Fruit fly (Drosophila melanogaster) whole organism, prepupa: Measurements from ENCODE around the gene Hex-t2.
A peak's percentile ranks its signal among the peaks of the same experiment; 100 is the strongest.

Experiments used
- CG3032 ChIP-seq: fragments of 200-800 bp; optimal IDR thresholded peaks from 2 replicates; lab custom pipeline; 2019; ENCODE audit warnings: missing biosample characterization, mild to moderate bottlenecking, missing genetic modification characterization, moderate library complexity
- CG32006 ChIP-seq: fragments of 200-800 bp; sonication (Bioruptor generic); optimal IDR thresholded peaks from 3 replicates; lab custom pipeline; 2017; ENCODE audit warnings: missing biosample characterization, mild to moderate bottlenecking, missing genetic modification characterization
- CG34406 ChIP-seq: fragments of 200-800 bp; sonication (Bioruptor generic); optimal IDR thresholded peaks from 3 replicates; lab custom pipeline; 2016; ENCODE audit warnings: missing biosample characterization, missing genetic modification characterization
- Ets96B ChIP-seq: fragments of 200-800 bp; optimal IDR thresholded peaks from 2 replicates; lab custom pipeline; 2019; ENCODE audit warnings: missing biosample characterization, mild to moderate bottlenecking, missing genetic modification characterization, moderate library complexity
- Met ChIP-seq: fragments of 200-800 bp; sonication (Bioruptor generic); optimal IDR thresholded peaks from 3 replicates; lab custom pipeline; 2016; ENCODE audit warnings: missing biosample characterization, missing genetic modification characterization
- Sox102F ChIP-seq: fragments of 200-800 bp; sonication (Bioruptor generic); optimal IDR thresholded peaks from 2 replicates; lab custom pipeline; 2016; ENCODE audit warnings: missing biosample characterization, mild to moderate bottlenecking, missing genetic modification characterization
- Sox15 ChIP-seq: fragments of 200-800 bp; sonication (Bioruptor generic); optimal IDR thresholded peaks from 3 replicates; lab custom pipeline; 2016; ENCODE audit warnings: missing biosample characterization, missing genetic modification characterization
- dsx ChIP-seq: fragments of 200-800 bp; optimal IDR thresholded peaks from 3 replicates; lab custom pipeline; 2019; ENCODE audit warnings: missing biosample characterization, mild to moderate bottlenecking, missing genetic modification characterization, moderate library complexity; ENCODE audit not compliant: poor library complexity, severe bottlenecking
- fkh ChIP-seq: fragments of 200-800 bp; sonication (Bioruptor generic); optimal IDR thresholded peaks from 3 replicates; lab custom pipeline; 2017; ENCODE audit warnings: missing biosample characterization, mild to moderate bottlenecking, missing genetic modification characterization, moderate library complexity
- lz ChIP-seq: fragments of 200-800 bp; sonication (Bioruptor generic); optimal IDR thresholded peaks from 3 replicates; lab custom pipeline; 2016; ENCODE audit warnings: missing biosample characterization, missing genetic modification characterization

- peak; percentile 11 for TF ChIP-seq lz (GFP tag; lab: Kevin White, UChicago)
- no peak for TF ChIP-seq fkh (GFP tag; lab: Kevin White, UChicago)
- TF ChIP-seq Met (GFP tag; lab: Kevin White, UChicago): peak; percentile 9
- TF ChIP-seq Sox102F: no peak
- TF ChIP-seq Ets96B (tag; lab: Kevin White, UChicago): peak; percentile 4
- no peak for TF ChIP-seq CG34406 (GFP tag; lab: Kevin White, UChicago)
- TF ChIP-seq CG3032 (tag; lab: Kevin White, UChicago): no peak
- peak; percentile 72 for TF ChIP-seq CG32006 (GFP tag; lab: Kevin White, UChicago)
- TF ChIP-seq dsx (GFP tag; lab: Kevin White, UChicago): no peak
- no peak for TF ChIP-seq Sox15 (GFP tag; lab: Kevin White, UChicago)
Observed at dm6 chr3R:26479208-26479607, 28.7 kb downstream of the Hex-t2 start.
